Worm (Caenorhabditis elegans) whole organism, L4 larva: ENCODE measurements around the gene ocr-4.

ENCODE experiments used
- F37D6.2 ChIP-seq: sonication (generic microtip); optimal IDR thresholded peaks from 2 replicates; lab custom pipeline; 2016; ENCODE audit warnings: mild to moderate bottlenecking, missing genetic modification characterization, missing compliant biosample characterization
- T20F7.1 ChIP-seq: fragments of 200-800 bp; sonication (Bioruptor generic); optimal IDR thresholded peaks from 2 replicates; lab custom pipeline; 2018; ENCODE audit warnings: mild to moderate bottlenecking, missing genetic modification characterization, missing compliant biosample characterization
- T26A8.4 ChIP-seq: fragments of 200-800 bp; sonication (Bioruptor generic); IDR thresholded peaks from 2 replicates; pipeline ENCODE4 v1.3.6; 2022; ENCODE audit warnings: missing genetic modification characterization, missing compliant biosample characterization
- ZK337.2 ChIP-seq: fragments of 200-800 bp; sonication (Bioruptor generic); IDR thresholded peaks from 2 replicates; pipeline ENCODE4 v1.3.6; 2022; ENCODE audit warnings: missing genetic modification reagents, missing genetic modification characterization, missing compliant biosample characterization
- aha-1 ChIP-seq: fragments of 150-350 bp; peaks from one replicate; lab custom pipeline; 2014; ENCODE audit warnings: missing biosample characterization, missing genetic modification characterization
- arid-1 ChIP-seq: fragments of 200-800 bp; sonication (Bioruptor generic); conservative IDR thresholded peaks from 2 replicates; pipeline ENCODE4 v1.3.6; 2022; ENCODE audit warnings: missing genetic modification reagents, missing genetic modification characterization, missing compliant biosample characterization
- attf-4 ChIP-seq: sonication (generic microtip); optimal IDR thresholded peaks from 3 replicates; lab custom pipeline; 2017; ENCODE audit warnings: missing biosample characterization, missing genetic modification characterization
- ceh-20 ChIP-seq: fragments of 200-800 bp; sonication (Bioruptor generic); IDR thresholded peaks from 2 replicates; pipeline ENCODE4 v1.3.6; 2022; ENCODE audit warnings: missing genetic modification reagents, missing genetic modification characterization, missing compliant biosample characterization
- ctbp-1 ChIP-seq: fragments of 200-800 bp; sonication (Bioruptor generic); IDR thresholded peaks from 2 replicates; pipeline ENCODE4 v1.3.6; 2022; ENCODE audit warnings: missing genetic modification reagents, missing genetic modification characterization, missing compliant biosample characterization
- daf-12 ChIP-seq: fragments of 150-350 bp; optimal IDR thresholded peaks from 2 replicates; lab custom pipeline; 2014; ENCODE audit warnings: missing biosample characterization, missing genetic modification reagents, missing genetic modification characterization
- daf-16 ChIP-seq, 3 experiments: sonication (generic microtip); optimal IDR thresholded peaks; 2 replicates each; lab custom pipeline; 2016 to 2017; ENCODE audit warnings: missing genetic modification characterization in 3 of 3, missing genetic modification reagents in 3 of 3, mild to moderate bottlenecking in 2 of 3, missing compliant biosample characterization in 2 of 3, missing biosample characterization in 1 of 3, moderate library complexity in 1 of 3
- daf-19 ChIP-seq: fragments of 200-800 bp; sonication (Bioruptor generic); conservative IDR thresholded peaks from 2 replicates; pipeline ENCODE4 v1.3.6; 2022; ENCODE audit warnings: missing genetic modification characterization, missing compliant biosample characterization
- dmd-9 ChIP-seq: fragments of 200-800 bp; sonication (Bioruptor generic); IDR thresholded peaks from 2 replicates; pipeline ENCODE4 v1.3.6; 2022; ENCODE audit warnings: missing genetic modification reagents, missing genetic modification characterization, missing compliant biosample characterization
- dpl-1 ChIP-seq: fragments of 150-350 bp; optimal IDR thresholded peaks from 2 replicates; lab custom pipeline; 2014; ENCODE audit warnings: missing biosample characterization, missing genetic modification reagents, missing genetic modification characterization
- duxl-1 ChIP-seq: sonication (generic microtip); optimal IDR thresholded peaks from 2 replicates; lab custom pipeline; 2016; ENCODE audit warnings: mild to moderate bottlenecking, missing genetic modification characterization, moderate library complexity, missing compliant biosample characterization; ENCODE audit not compliant: poor library complexity
- egl-27 ChIP-seq: sonication (generic microtip); optimal IDR thresholded peaks from 3 replicates; lab custom pipeline; 2017; ENCODE audit warnings: missing biosample characterization, missing genetic modification reagents, missing genetic modification characterization
- egl-43 ChIP-seq: fragments of 200-800 bp; sonication (Bioruptor generic); IDR thresholded peaks from 2 replicates; pipeline ENCODE4 v1.3.6; 2022; ENCODE audit warnings: missing genetic modification reagents, missing genetic modification characterization, missing compliant biosample characterization
- gei-8 ChIP-seq: fragments of 200-800 bp; sonication (Bioruptor generic); optimal IDR thresholded peaks from 2 replicates; lab custom pipeline; 2018; ENCODE audit warnings: mild to moderate bottlenecking, missing genetic modification characterization, missing compliant biosample characterization
- jun-1 ChIP-seq: fragments of 150-350 bp; optimal IDR thresholded peaks from 2 replicates; lab custom pipeline; 2014; ENCODE audit warnings: missing biosample characterization, missing genetic modification reagents, missing genetic modification characterization
- lin-1 ChIP-seq: fragments of 200-800 bp; sonication (Bioruptor generic); IDR thresholded peaks from 2 replicates; pipeline ENCODE4 v1.3.6; 2022; ENCODE audit warnings: missing genetic modification reagents, missing genetic modification characterization, missing compliant biosample characterization
- lin-13 ChIP-seq: fragments of 150-350 bp; optimal IDR thresholded peaks from 2 replicates; lab custom pipeline; 2014; ENCODE audit warnings: missing biosample characterization, missing genetic modification reagents, missing genetic modification characterization
- lin-38 ChIP-seq: fragments of 200-800 bp; sonication (Bioruptor generic); IDR thresholded peaks from 2 replicates; pipeline ENCODE4 v1.3.6; 2022; ENCODE audit warnings: missing genetic modification reagents, missing genetic modification characterization, missing compliant biosample characterization
- lir-3 ChIP-seq: sonication (generic microtip); optimal IDR thresholded peaks from 2 replicates; lab custom pipeline; 2016; ENCODE audit warnings: mild to moderate bottlenecking, missing genetic modification characterization, missing compliant biosample characterization
- lsy-2 ChIP-seq, 2 experiments: fragments of 150-350 bp in 1 of 2; sonication (generic microtip) in 1 of 2; optimal IDR thresholded peaks; 2 replicates each; lab custom pipeline; 2014 to 2017; ENCODE audit warnings: missing biosample characterization in 2 of 2, missing genetic modification characterization in 2 of 2
- madf-5 ChIP-seq, 2 experiments: fragments of 200-800 bp; sonication (Bioruptor generic); IDR thresholded peaks; 2 replicates each; pipeline ENCODE4 v1.3.6; 2022; ENCODE audit warnings: missing compliant biosample characterization in 2 of 2, missing genetic modification characterization in 2 of 2
- madf-9 ChIP-seq: fragments of 200-800 bp; sonication (Bioruptor generic); conservative IDR thresholded peaks from 2 replicates; pipeline ENCODE4 v1.3.6; 2022; ENCODE audit warnings: missing genetic modification reagents, missing genetic modification characterization, missing compliant biosample characterization
- mdl-1 ChIP-seq, 2 experiments: fragments of 150-350 bp in 1 of 2; sonication (generic microtip) in 1 of 2; optimal IDR thresholded peaks; 2 replicates each; lab custom pipeline; 2014 to 2017; ENCODE audit warnings: missing biosample characterization in 2 of 2, missing genetic modification characterization in 2 of 2
- mep-1 ChIP-seq: fragments of 150-350 bp; sonication (generic microtip); optimal IDR thresholded peaks from 3 replicates; lab custom pipeline; 2014; ENCODE audit warnings: missing biosample characterization, missing genetic modification characterization
- mes-2 ChIP-seq: sonication (generic microtip); optimal IDR thresholded peaks from 2 replicates; lab custom pipeline; 2016; ENCODE audit warnings: missing genotype, mild to moderate bottlenecking, missing genetic modification characterization, missing compliant biosample characterization; ENCODE audit not compliant: poor library complexity, severe bottlenecking
- mxl-3 ChIP-seq: fragments of 200-800 bp; sonication (Bioruptor generic); optimal IDR thresholded peaks from 2 replicates; lab custom pipeline; 2018; ENCODE audit warnings: mild to moderate bottlenecking, missing genetic modification characterization, missing compliant biosample characterization
- nhr-11 ChIP-seq: fragments of 150-350 bp; optimal IDR thresholded peaks from 2 replicates; lab custom pipeline; 2014; ENCODE audit warnings: missing biosample characterization, missing genetic modification characterization
- nhr-42 ChIP-seq: fragments of 200-800 bp; sonication (Bioruptor generic); IDR thresholded peaks from 2 replicates; pipeline ENCODE4 v1.3.6; 2022; ENCODE audit warnings: missing genetic modification characterization, missing compliant biosample characterization
- nhr-48 ChIP-seq: sonication (generic microtip); optimal IDR thresholded peaks from 2 replicates; lab custom pipeline; 2016; ENCODE audit warnings: mild to moderate bottlenecking, missing genetic modification characterization, missing compliant biosample characterization
- nhr-6 ChIP-seq: fragments of 150-350 bp; optimal IDR thresholded peaks from 2 replicates; lab custom pipeline; 2014; ENCODE audit warnings: missing biosample characterization, missing genetic modification characterization
- nhr-77 ChIP-seq: fragments of 150-350 bp; optimal IDR thresholded peaks from 2 replicates; lab custom pipeline; 2014; ENCODE audit warnings: missing biosample characterization, missing genetic modification characterization
- pha-4 ChIP-seq, 2 experiments: fragments of 150-350 bp in 1 of 2; fragments of 200-800 bp in 1 of 2; sonication (Bioruptor generic) in 1 of 2; IDR thresholded peaks in 1 of 2; optimal IDR thresholded peaks in 1 of 2; 2 replicates each; pipeline versions ENCODE4 v1.3.6 to Lab custom; 2014 to 2022; ENCODE audit warnings: missing genetic modification characterization in 2 of 2, missing genetic modification reagents in 2 of 2, missing biosample characterization in 1 of 2, missing compliant biosample characterization in 1 of 2
- saeg-2 ChIP-seq: fragments of 200-800 bp; sonication (Bioruptor generic); IDR thresholded peaks from 2 replicates; pipeline ENCODE4 v1.3.6; 2022; ENCODE audit warnings: missing genetic modification reagents, missing genetic modification characterization, missing compliant biosample characterization
- set-16 ChIP-seq: fragments of 200-800 bp; sonication (Bioruptor generic); IDR thresholded peaks from 2 replicates; pipeline ENCODE4 v1.3.6; 2022; ENCODE audit warnings: missing genetic modification reagents, missing genetic modification characterization, missing compliant biosample characterization
- snpc-4 ChIP-seq: fragments of 150-350 bp; optimal IDR thresholded peaks from 2 replicates; lab custom pipeline; 2014; ENCODE audit warnings: missing biosample characterization, missing genetic modification characterization
- unc-62 ChIP-seq, 3 experiments: fragments of 150-350 bp in 1 of 3; sonication (generic microtip); optimal IDR thresholded peaks in 2 of 3; peaks in 1 of 3; 1 replicate in 1 of 3; 2 replicates in 2 of 3; lab custom pipeline; 2014 to 2017; ENCODE audit warnings: missing biosample characterization in 3 of 3, missing genetic modification characterization in 3 of 3, missing genetic modification reagents in 3 of 3, missing genotype in 1 of 3
- zfp-2 ChIP-seq: sonication (generic microtip); optimal IDR thresholded peaks from 2 replicates; lab custom pipeline; 2016; ENCODE audit warnings: mild to moderate bottlenecking, missing genetic modification characterization, missing compliant biosample characterization
- ztf-7 ChIP-seq: fragments of 150-350 bp; optimal IDR thresholded peaks from 2 replicates; lab custom pipeline; 2014; ENCODE audit warnings: missing biosample characterization, missing genetic modification characterization

ocr-4 gene

ce11 chrIV:7319931-7320435, 12.6 kb downstream of the ocr-4 start (continued):
- peak; percentile 89 for TF ChIP-seq ceh-20 (GFP tag; lab: Robert Waterston, UW)
- peak; percentile 89 for TF ChIP-seq egl-43 (GFP tag; lab: Robert Waterston, UW)
- peak; percentile 82 for TF ChIP-seq set-16 (GFP tag; lab: Robert Waterston, UW)
- peak; percentile 53; the same call in 1 of the 2 replicates for TF ChIP-seq lin-1 (GFP tag; lab: Robert Waterston, UW)
- TF ChIP-seq madf-5 (GFP tag; IDR thresholded peaks at IDR 0.05; lab: Robert Waterston, UW), result no peak
- TF ChIP-seq T20F7.1 (GFP tag; lab: Kevin White, UChicago), result peak; percentile 55
- no peak for TF ChIP-seq daf-19 (GFP tag; lab: Robert Waterston, UW)
- TF ChIP-seq nhr-77 (tag; lab: Kevin White, UChicago), result peak; percentile 36
- no peak for TF ChIP-seq snpc-4
- TF ChIP-seq daf-12 (tag; lab: Kevin White, UChicago), result no peak
- TF ChIP-seq ZK337.2 (GFP tag; lab: Robert Waterston, UW), result no peak
- peak; percentile 89 for TF ChIP-seq ctbp-1 (GFP tag; lab: Robert Waterston, UW)
- peak; percentile 86 for TF ChIP-seq mep-1 (tag; lab: Kevin White, UChicago)
- peak; percentile 87 for TF ChIP-seq nhr-48 (tag; lab: Kevin White, UChicago)
- no peak for TF ChIP-seq egl-27 (tag; lab: Kevin White, UChicago)
- peak in 1 of 2 experiments; percentile 91 for TF ChIP-seq unc-62 (GFP tag; optimal IDR thresholded peaks at IDR 0.05 in 1 of 2; lab: Kevin White, UChicago)
- TF ChIP-seq unc-62 (tag; optimal IDR thresholded peaks at IDR 0.05; lab: Kevin White, UChicago), result no peak
- 0 out of 2 replicates have a peak, but pooled peaks have one; percentile 6 for TF ChIP-seq dmd-9
- peak; percentile 95 for TF ChIP-seq mxl-3
- TF ChIP-seq aha-1, result peak; percentile 99
- peak; percentile 48; the same call in 1 of the 2 replicates for TF ChIP-seq arid-1 (GFP tag; lab: Robert Waterston, UW)
- TF ChIP-seq nhr-42 (GFP tag; lab: Robert Waterston, UW), result no peak
- no peak for TF ChIP-seq lir-3
- peak; percentile 44 for TF ChIP-seq mes-2 (tag; lab: Kevin White, UChicago)
- TF ChIP-seq saeg-2 (GFP tag; lab: Robert Waterston, UW), result 0 out of 2 replicates have a peak, but pooled peaks have one; percentile 22
- TF ChIP-seq gei-8, result peak; percentile 66
- peak; percentile 92 to 96 for TF ChIP-seq mdl-1 (tag; optimal IDR thresholded peaks at IDR 0.05; lab: Kevin White, UChicago)
- TF ChIP-seq daf-16 (GFP tag; optimal IDR thresholded peaks at IDR 0.05; lab: Kevin White, UChicago), result peak; percentile 10 to 97
- TF ChIP-seq daf-16 (tag; optimal IDR thresholded peaks at IDR 0.05; lab: Kevin White, UChicago), result peak; percentile 74
- no peak for TF ChIP-seq attf-4 (tag; lab: Kevin White, UChicago)
- TF ChIP-seq duxl-1 (tag; lab: Kevin White, UChicago), result no peak
- peak; percentile 40 to 74 for TF ChIP-seq lsy-2 (tag; optimal IDR thresholded peaks at IDR 0.05; lab: Kevin White, UChicago)
- TF ChIP-seq lin-13 (GFP tag; lab: Kevin White, UChicago), result peak; percentile 41
- no peak for TF ChIP-seq jun-1 (tag; lab: Kevin White, UChicago)
- TF ChIP-seq F37D6.2 (tag; lab: Kevin White, UChicago), result peak; percentile 52
- peak; percentile 53 for TF ChIP-seq zfp-2 (tag; lab: Kevin White, UChicago)
- TF ChIP-seq pha-4 (GFP tag; IDR thresholded peaks at IDR 0.05; lab: Robert Waterston, UW), result peak; percentile 54; the same call in 1 of the 2 replicates
- no peak for TF ChIP-seq pha-4 (tag; optimal IDR thresholded peaks at IDR 0.05; lab: Kevin White, UChicago)
- TF ChIP-seq madf-9, result no peak
- no peak for TF ChIP-seq lin-38 (GFP tag; lab: Robert Waterston, UW)
- peak; percentile 12 for TF ChIP-seq ztf-7 (tag; lab: Kevin White, UChicago)
- TF ChIP-seq nhr-6 (tag; lab: Kevin White, UChicago), result peak; percentile 9
- TF ChIP-seq T26A8.4, result peak; percentile 77
- TF ChIP-seq dpl-1 (GFP tag; lab: Kevin White, UChicago), result peak; percentile 52
- peak; percentile 84 for TF ChIP-seq nhr-11 (tag; lab: Kevin White, UChicago)
